Worm (Caenorhabditis elegans) whole organism, L4 larva: Measurements from ENCODE around the gene F59A6.4.

Experiments
- D1046.2 ChIP-seq: fragments of 200-800 bp; sonication (Bioruptor generic); IDR thresholded peaks from 2 replicates; pipeline ENCODE4 v1.3.6; 2022; ENCODE audit warnings: missing genetic modification characterization, missing compliant biosample characterization
- F10B5.3 ChIP-seq: sonication (generic microtip); optimal IDR thresholded peaks from 2 replicates; lab custom pipeline; 2016; ENCODE audit warnings: mild to moderate bottlenecking, missing genetic modification characterization, missing compliant biosample characterization
- F26F4.8 ChIP-seq: fragments of 200-800 bp; sonication (Bioruptor generic); conservative IDR thresholded peaks from 2 replicates; pipeline ENCODE4 v1.3.6; 2022; ENCODE audit warnings: missing genetic modification characterization, missing compliant biosample characterization
- F44E2.7 ChIP-seq: fragments of 200-800 bp; sonication (Bioruptor generic); IDR thresholded peaks from 2 replicates; pipeline ENCODE4 v2.1.2; 2022; ENCODE audit warnings: missing genetic modification characterization, missing compliant biosample characterization
- R02D3.7 ChIP-seq: fragments of 150-350 bp; sonication (generic microtip); optimal IDR thresholded peaks from 3 replicates; lab custom pipeline; 2014; ENCODE audit warnings: missing biosample characterization, missing genetic modification characterization
- T20F7.1 ChIP-seq: fragments of 200-800 bp; sonication (Bioruptor generic); optimal IDR thresholded peaks from 2 replicates; lab custom pipeline; 2018; ENCODE audit warnings: mild to moderate bottlenecking, missing genetic modification characterization, missing compliant biosample characterization
- Y105C5A.15 ChIP-seq: fragments of 200-800 bp; sonication (Bioruptor generic); IDR thresholded peaks from 2 replicates; pipeline ENCODE4 v1.3.6; 2022; ENCODE audit warnings: missing genetic modification characterization, missing compliant biosample characterization
- ZK337.2 ChIP-seq: fragments of 200-800 bp; sonication (Bioruptor generic); IDR thresholded peaks from 2 replicates; pipeline ENCODE4 v1.3.6; 2022; ENCODE audit warnings: missing genetic modification reagents, missing genetic modification characterization, missing compliant biosample characterization
- aha-1 ChIP-seq: fragments of 150-350 bp; peaks from one replicate; lab custom pipeline; 2014; ENCODE audit warnings: missing biosample characterization, missing genetic modification characterization
- attf-4 ChIP-seq: sonication (generic microtip); optimal IDR thresholded peaks from 3 replicates; lab custom pipeline; 2017; ENCODE audit warnings: missing biosample characterization, missing genetic modification characterization
- ceh-20 ChIP-seq: fragments of 200-800 bp; sonication (Bioruptor generic); IDR thresholded peaks from 2 replicates; pipeline ENCODE4 v1.3.6; 2022; ENCODE audit warnings: missing genetic modification reagents, missing genetic modification characterization, missing compliant biosample characterization
- ceh-32 ChIP-seq: sonication (generic microtip); optimal IDR thresholded peaks from 2 replicates; lab custom pipeline; 2016; ENCODE audit warnings: mild to moderate bottlenecking, missing genetic modification characterization, missing compliant biosample characterization; ENCODE audit not compliant: poor library complexity
- ceh-44 ChIP-seq: fragments of 200-800 bp; sonication (Bioruptor generic); IDR thresholded peaks from 2 replicates; pipeline ENCODE4 v1.3.6; 2022; ENCODE audit warnings: missing genetic modification reagents, missing genetic modification characterization, missing compliant biosample characterization
- ces-1 ChIP-seq: fragments of 150-350 bp; sonication (generic microtip); optimal IDR thresholded peaks from 4 replicates; lab custom pipeline; 2014; ENCODE audit warnings: missing biosample characterization, missing genetic modification reagents, missing genetic modification characterization
- ctbp-1 ChIP-seq: fragments of 200-800 bp; sonication (Bioruptor generic); IDR thresholded peaks from 2 replicates; pipeline ENCODE4 v1.3.6; 2022; ENCODE audit warnings: missing genetic modification reagents, missing genetic modification characterization, missing compliant biosample characterization
- daf-12 ChIP-seq: fragments of 150-350 bp; optimal IDR thresholded peaks from 2 replicates; lab custom pipeline; 2014; ENCODE audit warnings: missing biosample characterization, missing genetic modification reagents, missing genetic modification characterization
- daf-8 ChIP-seq: fragments of 200-800 bp; sonication (Bioruptor generic); IDR thresholded peaks from 2 replicates; pipeline ENCODE4 v1.3.6; 2022; ENCODE audit warnings: missing genetic modification characterization, missing compliant biosample characterization
- duxl-1 ChIP-seq: sonication (generic microtip); optimal IDR thresholded peaks from 2 replicates; lab custom pipeline; 2016; ENCODE audit warnings: mild to moderate bottlenecking, missing genetic modification characterization, moderate library complexity, missing compliant biosample characterization; ENCODE audit not compliant: poor library complexity
- dve-1 ChIP-seq: sonication (generic microtip); optimal IDR thresholded peaks from 2 replicates; lab custom pipeline; 2017; ENCODE audit warnings: antibody characterized with exemption, mild to moderate bottlenecking, missing genetic modification characterization, missing compliant biosample characterization; ENCODE audit not compliant: insufficient read depth
- egl-27 ChIP-seq: sonication (generic microtip); optimal IDR thresholded peaks from 3 replicates; lab custom pipeline; 2017; ENCODE audit warnings: missing biosample characterization, missing genetic modification reagents, missing genetic modification characterization
- egl-43 ChIP-seq: fragments of 200-800 bp; sonication (Bioruptor generic); IDR thresholded peaks from 2 replicates; pipeline ENCODE4 v1.3.6; 2022; ENCODE audit warnings: missing genetic modification reagents, missing genetic modification characterization, missing compliant biosample characterization
- fos-1 ChIP-seq: fragments of 150-350 bp; optimal IDR thresholded peaks from 2 replicates; lab custom pipeline; 2014; ENCODE audit warnings: missing biosample characterization, missing genetic modification characterization
- hif-1 ChIP-seq, 2 experiments: sonication (generic microtip); optimal IDR thresholded peaks; 2 replicates each; lab custom pipeline; 2016 to 2017; ENCODE audit warnings: missing compliant biosample characterization in 2 of 2, missing genetic modification characterization in 2 of 2, missing genetic modification reagents in 2 of 2, missing genotype in 2 of 2, mild to moderate bottlenecking in 1 of 2
- hmg-1.1 ChIP-seq: fragments of 200-800 bp; sonication (Bioruptor generic); IDR thresholded peaks from 2 replicates; pipeline ENCODE4 v1.3.6; 2022; ENCODE audit warnings: missing genetic modification reagents, missing genetic modification characterization, missing compliant biosample characterization
- lim-7 ChIP-seq: fragments of 200-800 bp; sonication (Bioruptor generic); IDR thresholded peaks from 2 replicates; pipeline ENCODE4 v1.3.6; 2022; ENCODE audit warnings: missing genetic modification characterization, missing compliant biosample characterization
- lin-1 ChIP-seq: fragments of 200-800 bp; sonication (Bioruptor generic); IDR thresholded peaks from 2 replicates; pipeline ENCODE4 v1.3.6; 2022; ENCODE audit warnings: missing genetic modification reagents, missing genetic modification characterization, missing compliant biosample characterization
- lin-29 ChIP-seq: fragments of 200-800 bp; sonication (Bioruptor generic); IDR thresholded peaks from 2 replicates; pipeline ENCODE4 v1.3.6; 2022; ENCODE audit warnings: missing genetic modification reagents, missing genetic modification characterization, missing compliant biosample characterization
- lin-38 ChIP-seq: fragments of 200-800 bp; sonication (Bioruptor generic); IDR thresholded peaks from 2 replicates; pipeline ENCODE4 v1.3.6; 2022; ENCODE audit warnings: missing genetic modification reagents, missing genetic modification characterization, missing compliant biosample characterization
- lin-39 ChIP-seq: fragments of 150-350 bp; optimal IDR thresholded peaks from 2 replicates; lab custom pipeline; 2014; ENCODE audit warnings: missing biosample characterization, missing genetic modification reagents, missing genetic modification characterization
- lsy-2 ChIP-seq, 2 experiments: fragments of 150-350 bp in 1 of 2; sonication (generic microtip) in 1 of 2; optimal IDR thresholded peaks; 2 replicates each; lab custom pipeline; 2014 to 2017; ENCODE audit warnings: missing biosample characterization in 2 of 2, missing genetic modification characterization in 2 of 2
- madf-5 ChIP-seq, 2 experiments: fragments of 200-800 bp; sonication (Bioruptor generic); IDR thresholded peaks; 2 replicates each; pipeline ENCODE4 v1.3.6; 2022; ENCODE audit warnings: missing compliant biosample characterization in 2 of 2, missing genetic modification characterization in 2 of 2
- mxl-2 ChIP-seq: fragments of 200-800 bp; sonication (Bioruptor generic); conservative IDR thresholded peaks from 2 replicates; pipeline ENCODE4 v1.3.6; 2022; ENCODE audit warnings: missing genetic modification reagents, missing genetic modification characterization, missing compliant biosample characterization
- nhr-10 ChIP-seq: fragments of 150-350 bp; optimal IDR thresholded peaks from 2 replicates; lab custom pipeline; 2014; ENCODE audit warnings: missing biosample characterization, missing genetic modification characterization
- nhr-11 ChIP-seq: fragments of 150-350 bp; optimal IDR thresholded peaks from 2 replicates; lab custom pipeline; 2014; ENCODE audit warnings: missing biosample characterization, missing genetic modification characterization
- nhr-237 ChIP-seq: sonication (generic microtip); optimal IDR thresholded peaks from 2 replicates; lab custom pipeline; 2017; ENCODE audit warnings: missing biosample characterization, missing genetic modification characterization
- nhr-28 ChIP-seq: fragments of 150-350 bp; optimal IDR thresholded peaks from 2 replicates; lab custom pipeline; 2014; ENCODE audit warnings: missing biosample characterization, missing genetic modification characterization
- nhr-41 ChIP-seq: fragments of 200-800 bp; sonication (Bioruptor generic); IDR thresholded peaks from 2 replicates; pipeline ENCODE4 v1.3.6; 2022; ENCODE audit warnings: missing genetic modification reagents, missing genetic modification characterization, missing compliant biosample characterization
- nhr-48 ChIP-seq: sonication (generic microtip); optimal IDR thresholded peaks from 2 replicates; lab custom pipeline; 2016; ENCODE audit warnings: mild to moderate bottlenecking, missing genetic modification characterization, missing compliant biosample characterization
- nhr-76 ChIP-seq: fragments of 150-350 bp; optimal IDR thresholded peaks from 2 replicates; lab custom pipeline; 2014; ENCODE audit warnings: missing biosample characterization, missing genetic modification characterization
- php-3 ChIP-seq: fragments of 200-800 bp; sonication (Bioruptor generic); IDR thresholded peaks from 2 replicates; pipeline ENCODE4 v1.3.6; 2022; ENCODE audit warnings: missing genetic modification reagents, missing genetic modification characterization, missing compliant biosample characterization
- rbr-2 ChIP-seq: sonication (generic microtip); optimal IDR thresholded peaks from 2 replicates; lab custom pipeline; 2016; ENCODE audit warnings: missing genotype, missing genetic modification characterization, missing compliant biosample characterization
- saeg-2 ChIP-seq: fragments of 200-800 bp; sonication (Bioruptor generic); IDR thresholded peaks from 2 replicates; pipeline ENCODE4 v1.3.6; 2022; ENCODE audit warnings: missing genetic modification reagents, missing genetic modification characterization, missing compliant biosample characterization
- snpc-4 ChIP-seq: fragments of 150-350 bp; optimal IDR thresholded peaks from 2 replicates; lab custom pipeline; 2014; ENCODE audit warnings: missing biosample characterization, missing genetic modification characterization
- tag-97 ChIP-seq: fragments of 200-800 bp; sonication (Bioruptor generic); IDR thresholded peaks from 2 replicates; pipeline ENCODE4 v1.3.6; 2022; ENCODE audit warnings: missing genetic modification characterization, missing compliant biosample characterization
- unc-130 ChIP-seq: sonication (generic microtip); optimal IDR thresholded peaks from 2 replicates; lab custom pipeline; 2016; ENCODE audit warnings: missing genetic modification reagents, missing genetic modification characterization, missing compliant biosample characterization
- unc-39 ChIP-seq: sonication (generic microtip); optimal IDR thresholded peaks from 2 replicates; lab custom pipeline; 2017; ENCODE audit warnings: missing biosample characterization, missing genetic modification characterization
- vab-7 ChIP-seq: fragments of 200-800 bp; sonication (Bioruptor generic); IDR thresholded peaks from 2 replicates; pipeline ENCODE4 v1.3.6; 2022; ENCODE audit warnings: missing genetic modification reagents, missing genetic modification characterization, missing compliant biosample characterization
- zag-1 ChIP-seq: fragments of 150-350 bp; optimal IDR thresholded peaks from 2 replicates; lab custom pipeline; 2014; ENCODE audit warnings: missing biosample characterization, missing genetic modification characterization
- zfp-2 ChIP-seq: sonication (generic microtip); optimal IDR thresholded peaks from 2 replicates; lab custom pipeline; 2016; ENCODE audit warnings: mild to moderate bottlenecking, missing genetic modification characterization, missing compliant biosample characterization
- zip-11 ChIP-seq: fragments of 200-800 bp; sonication (Bioruptor generic); IDR thresholded peaks from 2 replicates; pipeline ENCODE4 v1.3.6; 2022; ENCODE audit warnings: missing genetic modification characterization, missing compliant biosample characterization
- ztf-11 ChIP-seq: fragments of 150-350 bp; optimal IDR thresholded peaks from 2 replicates; lab custom pipeline; 2014; ENCODE audit warnings: missing biosample characterization, missing genetic modification characterization
- ztf-7 ChIP-seq: fragments of 150-350 bp; optimal IDR thresholded peaks from 2 replicates; lab custom pipeline; 2014; ENCODE audit warnings: missing biosample characterization, missing genetic modification characterization

F59A6.4 gene

DNA sequence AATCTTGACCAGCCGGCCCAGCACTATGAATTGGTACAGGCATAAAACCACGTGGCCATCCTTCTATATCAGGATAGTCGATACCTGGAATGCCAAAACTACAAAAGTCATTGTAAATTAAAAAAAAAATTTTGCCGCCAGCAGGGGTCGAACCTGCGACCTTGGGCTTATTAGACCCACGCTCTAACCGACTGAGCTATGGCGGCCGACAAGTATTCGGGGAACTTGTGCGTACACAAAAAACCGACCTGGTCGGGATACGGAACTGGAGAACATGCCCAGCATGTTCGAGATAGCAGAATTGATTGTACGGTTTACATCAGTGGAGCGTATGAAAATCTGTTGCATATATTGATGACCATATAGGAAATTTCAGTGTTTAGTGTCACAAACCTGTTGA, 52.4 kb downstream of the F59A6.4 start (continued):
- peak; percentile 34 for TF ChIP-seq nhr-48 (tag; lab: Kevin White, UChicago)
- TF ChIP-seq lsy-2 (tag; optimal IDR thresholded peaks at IDR 0.05; lab: Kevin White, UChicago): peak; percentile 15 to 84
- TF ChIP-seq D1046.2 (GFP tag; lab: Robert Waterston, UW): peak; percentile 91
- peak; percentile 63 for TF ChIP-seq lin-29
- TF ChIP-seq F26F4.8 (GFP tag; lab: Robert Waterston, UW): 0 out of 2 replicates have a peak, but pooled peaks have one; percentile 27
- no peak for TF ChIP-seq nhr-11 (tag; lab: Kevin White, UChicago)
- 0 out of 4 replicates have a peak, but pooled peaks of 1 of the 2 experiments have one; percentile 34 for TF ChIP-seq madf-5 (GFP tag; IDR thresholded peaks at IDR 0.05; lab: Robert Waterston, UW)
- TF ChIP-seq egl-27 (tag; lab: Kevin White, UChicago): no peak
- TF ChIP-seq hif-1 (tag; optimal IDR thresholded peaks at IDR 0.05; lab: Kevin White, UChicago): peak; percentile 12 to 14
- no peak for TF ChIP-seq tag-97 (GFP tag; lab: Robert Waterston, UW)
- no peak for TF ChIP-seq daf-8 (GFP tag; lab: Robert Waterston, UW)
- no peak for TF ChIP-seq R02D3.7 (tag; lab: Kevin White, UChicago)
- TF ChIP-seq aha-1 (tag; lab: Kevin White, UChicago): peak; percentile 27
- TF ChIP-seq hmg-1.1 (GFP tag; lab: Robert Waterston, UW): peak; percentile 75
- TF ChIP-seq ceh-20 (GFP tag; lab: Robert Waterston, UW): 0 out of 2 replicates have a peak, but pooled peaks have one; percentile 45
- peak; percentile 93 for TF ChIP-seq snpc-4
- TF ChIP-seq ztf-11 (tag; lab: Kevin White, UChicago): no peak
- no peak for TF ChIP-seq nhr-41 (GFP tag; lab: Robert Waterston, UW)
- no peak for TF ChIP-seq nhr-237 (tag; lab: Kevin White, UChicago)
- no peak for TF ChIP-seq nhr-76
- no peak for TF ChIP-seq daf-12 (tag; lab: Kevin White, UChicago)
- peak; percentile 68 for TF ChIP-seq rbr-2 (tag; lab: Kevin White, UChicago)
- no peak for TF ChIP-seq lin-39
- TF ChIP-seq unc-39: no peak
- no peak for TF ChIP-seq attf-4 (tag; lab: Kevin White, UChicago)
- peak; percentile 58; the same call in 1 of the 2 replicates for TF ChIP-seq ZK337.2
- peak; percentile 76 for TF ChIP-seq duxl-1
- TF ChIP-seq F10B5.3 (tag; lab: Kevin White, UChicago): peak; percentile 63
- TF ChIP-seq Y105C5A.15 (GFP tag; lab: Robert Waterston, UW): peak; percentile 86; the same call in 1 of the 2 replicates
- TF ChIP-seq zag-1 (tag; lab: Kevin White, UChicago): no peak
- peak; percentile 65 for TF ChIP-seq dve-1 (tag; lab: Kevin White, UChicago)
- peak; percentile 38 for TF ChIP-seq nhr-28 (tag; lab: Kevin White, UChicago)
- TF ChIP-seq ces-1 (GFP tag; lab: Kevin White, UChicago): no peak
- TF ChIP-seq saeg-2 (GFP tag; lab: Robert Waterston, UW): 0 out of 2 replicates have a peak, but pooled peaks have one; percentile 66
- no peak for TF ChIP-seq ztf-7 (tag; lab: Kevin White, UChicago)
- TF ChIP-seq unc-130 (GFP tag; lab: Kevin White, UChicago): peak; percentile 45
- 0 out of 2 replicates have a peak, but pooled peaks have one; percentile 21 for TF ChIP-seq zip-11 (GFP tag; lab: Robert Waterston, UW)
- no peak for TF ChIP-seq F44E2.7 (GFP tag; lab: Robert Waterston, UW)
- no peak for TF ChIP-seq mxl-2
- TF ChIP-seq lin-1 (GFP tag; lab: Robert Waterston, UW): peak; percentile 56; the same call in 1 of the 2 replicates
- no peak for TF ChIP-seq fos-1
- TF ChIP-seq ctbp-1 (GFP tag; lab: Robert Waterston, UW): peak; percentile 39; the same call in 1 of the 2 replicates
- no peak for TF ChIP-seq php-3 (GFP tag; lab: Robert Waterston, UW)
- TF ChIP-seq nhr-10 (tag; lab: Kevin White, UChicago): no peak
- TF ChIP-seq lim-7: peak; percentile 80
- TF ChIP-seq ceh-44 (GFP tag; lab: Robert Waterston, UW): peak; percentile 54; the same call in 1 of the 2 replicates
- peak; percentile 23 for TF ChIP-seq ceh-32
- peak; percentile 88 for TF ChIP-seq egl-43 (GFP tag; lab: Robert Waterston, UW)
- TF ChIP-seq zfp-2: no peak
- TF ChIP-seq vab-7 (GFP tag; lab: Robert Waterston, UW): peak; percentile 61
- peak; percentile 48 for TF ChIP-seq T20F7.1 (GFP tag; lab: Kevin White, UChicago)
- TF ChIP-seq lin-38 (GFP tag; lab: Robert Waterston, UW): peak; percentile 89
